Worm (Caenorhabditis elegans): Measurements from ENCODE around the gene lin-37.

DNA sequence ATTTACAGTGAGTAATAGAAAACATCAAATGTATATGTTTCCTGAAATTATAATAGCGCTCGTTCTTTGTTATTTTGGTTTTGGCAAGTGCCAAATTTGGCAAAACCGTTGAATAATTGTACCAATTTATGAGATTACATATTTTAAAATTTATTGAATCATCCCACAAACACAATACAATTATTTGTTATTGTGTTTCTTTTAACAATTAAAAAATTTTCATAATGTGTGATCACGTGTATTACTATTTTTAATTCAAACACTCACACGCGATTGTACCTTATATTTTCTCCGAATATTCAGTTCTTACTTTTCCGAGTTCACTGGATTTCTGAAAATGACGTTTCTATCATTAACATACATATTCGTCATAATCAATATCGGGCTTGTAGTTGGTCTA lies 16.1 kb downstream of the lin-37 start, which contains the start of gene R01H2.2:
- TF ChIP-seq ama-1 (optimal IDR thresholded peaks at IDR 0.05), result no peak
- no peak for TF ChIP-seq tbx-11 (GFP tag; IDR thresholded peaks at IDR 0.05)
- no peak for TF ChIP-seq ceh-13 (GFP tag; optimal IDR thresholded peaks at IDR 0.05)
- no peak for TF ChIP-seq tra-4 (tag; optimal IDR thresholded peaks at IDR 0.05)
- TF ChIP-seq hmg-4 (GFP tag; optimal IDR thresholded peaks at IDR 0.05), result no peak
- TF ChIP-seq pes-1 (GFP tag; IDR thresholded peaks at IDR 0.05), result no peak
- TF ChIP-seq scrt-1 (GFP tag; IDR thresholded peaks at IDR 0.05), result no peak
- TF ChIP-seq sea-1 (GFP tag; conservative IDR thresholded peaks at IDR 0.05), result no peak
- TF ChIP-seq flt-1 (GFP tag; IDR thresholded peaks at IDR 0.05), result no peak
- TF ChIP-seq hmbx-1 (tag; optimal IDR thresholded peaks at IDR 0.05), result no peak
- no peak for TF ChIP-seq ets-7 (tag; optimal IDR thresholded peaks at IDR 0.05)
- TF ChIP-seq F13C5.2 (tag; optimal IDR thresholded peaks at IDR 0.05), result no peak
- TF ChIP-seq aly-1 (tag; optimal IDR thresholded peaks at IDR 0.05), result no peak
- TF ChIP-seq ceh-36 (tag; optimal IDR thresholded peaks at IDR 0.05), result no peak

All from whole organism, early embryonic.